Worm (Caenorhabditis elegans) whole organism, young adult: ENCODE results near the gene moma-1.

Source experiments
- B0019.2 ChIP-seq: fragments of 200-800 bp; sonication (Bioruptor generic); conservative IDR thresholded peaks from 2 replicates; pipeline ENCODE4 v1.3.6; 2022; ENCODE audit warnings: missing genetic modification reagents, missing genetic modification characterization, missing compliant biosample characterization
- B0336.3 ChIP-seq: fragments of 200-800 bp; sonication (Bioruptor generic); IDR thresholded peaks from 2 replicates; pipeline ENCODE4 v1.3.6; 2022; ENCODE audit warnings: missing genetic modification characterization, missing compliant biosample characterization
- C17E4.6 ChIP-seq: fragments of 200-800 bp; sonication (Bioruptor generic); IDR thresholded peaks from 2 replicates; pipeline ENCODE4 v1.3.6; 2022; ENCODE audit warnings: missing genetic modification reagents, missing genetic modification characterization, missing compliant biosample characterization
- D2030.7 ChIP-seq: fragments of 200-800 bp; sonication (Bioruptor generic); IDR thresholded peaks from 2 replicates; pipeline ENCODE4 v1.3.6; 2022; ENCODE audit warnings: missing genetic modification reagents, missing genetic modification characterization, missing compliant biosample characterization
- F10E7.11 ChIP-seq: sonication (generic microtip); optimal IDR thresholded peaks from 2 replicates; lab custom pipeline; 2017; ENCODE audit warnings: mild to moderate bottlenecking, missing genetic modification characterization, moderate library complexity, missing compliant biosample characterization
- F39B2.1 ChIP-seq: fragments of 200-800 bp; sonication (Bioruptor generic); IDR thresholded peaks from 2 replicates; pipeline ENCODE4 v1.3.6; 2022; ENCODE audit warnings: missing genetic modification reagents, missing genetic modification characterization, missing compliant biosample characterization
- F52B5.7 ChIP-seq: sonication (generic microtip); optimal IDR thresholded peaks from 2 replicates; lab custom pipeline; 2016; ENCODE audit warnings: mild to moderate bottlenecking, missing genetic modification characterization, missing compliant biosample characterization
- K11D2.4 ChIP-seq: fragments of 200-800 bp; sonication (Bioruptor generic); IDR thresholded peaks from 2 replicates; pipeline ENCODE4 v1.3.6; 2022; ENCODE audit warnings: missing genetic modification reagents, missing genetic modification characterization, missing compliant biosample characterization
- T26A5.8 ChIP-seq: sonication (generic microtip); optimal IDR thresholded peaks from 2 replicates; lab custom pipeline; 2016; ENCODE audit warnings: missing genetic modification characterization, missing compliant biosample characterization
- Y53F4B.3 ChIP-seq: fragments of 200-800 bp; sonication (Bioruptor generic); IDR thresholded peaks from 2 replicates; pipeline ENCODE4 v1.3.6; 2022; ENCODE audit warnings: missing genetic modification reagents, missing genetic modification characterization, missing compliant biosample characterization
- Y56A3A.18 ChIP-seq: fragments of 200-800 bp; sonication (Bioruptor generic); IDR thresholded peaks from 2 replicates; pipeline ENCODE4 v1.3.6; 2022; ENCODE audit warnings: missing genetic modification reagents, missing genetic modification characterization, missing compliant biosample characterization
- Y79H2A.3 ChIP-seq: fragments of 200-800 bp; sonication (Bioruptor generic); conservative IDR thresholded peaks from 2 replicates; pipeline ENCODE4 v1.3.6; 2022; ENCODE audit warnings: missing genetic modification reagents, missing genetic modification characterization, missing compliant biosample characterization
- aptf-2 ChIP-seq: fragments of 200-800 bp; sonication (Bioruptor generic); conservative IDR thresholded peaks from 2 replicates; pipeline ENCODE4 v1.3.6; 2022; ENCODE audit warnings: missing genetic modification reagents, missing genetic modification characterization, missing compliant biosample characterization
- athp-1 ChIP-seq: sonication (generic microtip); optimal IDR thresholded peaks from 2 replicates; lab custom pipeline; 2017; ENCODE audit warnings: mild to moderate bottlenecking, missing genetic modification characterization, missing compliant biosample characterization
- attf-3 ChIP-seq: fragments of 200-800 bp; sonication (Bioruptor generic); conservative IDR thresholded peaks from 2 replicates; pipeline ENCODE4 v1.3.6; 2022; ENCODE audit warnings: missing genetic modification reagents, missing genetic modification characterization, missing compliant biosample characterization
- attf-6 ChIP-seq: fragments of 200-800 bp; sonication (Bioruptor generic); IDR thresholded peaks from 2 replicates; pipeline ENCODE4 v1.3.6; 2022; ENCODE audit warnings: missing genetic modification reagents, missing genetic modification characterization, missing compliant biosample characterization
- bed-1 ChIP-seq: fragments of 200-800 bp; sonication (Bioruptor generic); IDR thresholded peaks from 2 replicates; pipeline ENCODE4 v1.3.6; 2022; ENCODE audit warnings: missing genetic modification reagents, missing genetic modification characterization, missing compliant biosample characterization
- bed-2 ChIP-seq: fragments of 200-800 bp; sonication (Bioruptor generic); IDR thresholded peaks from 2 replicates; pipeline ENCODE4 v1.3.6; 2022; ENCODE audit warnings: missing genetic modification reagents, missing genetic modification characterization, missing compliant biosample characterization
- cebp-2 ChIP-seq: fragments of 200-800 bp; sonication (Bioruptor generic); IDR thresholded peaks from 2 replicates; pipeline ENCODE4 v1.3.6; 2022; ENCODE audit warnings: missing genetic modification characterization, missing compliant biosample characterization
- ceh-79 ChIP-seq: sonication (generic microtip); optimal IDR thresholded peaks from 2 replicates; lab custom pipeline; 2017; ENCODE audit warnings: mild to moderate bottlenecking, missing genetic modification characterization, missing compliant biosample characterization
- ceh-91 ChIP-seq: fragments of 200-800 bp; sonication (Bioruptor generic); IDR thresholded peaks from 2 replicates; pipeline ENCODE4 v1.3.6; 2022; ENCODE audit warnings: missing genetic modification reagents, missing genetic modification characterization, missing compliant biosample characterization
- dox-1 ChIP-seq: fragments of 200-800 bp; sonication (Bioruptor generic); IDR thresholded peaks from 2 replicates; pipeline ENCODE4 v1.3.6; 2022; ENCODE audit warnings: missing genetic modification reagents, missing genetic modification characterization, missing compliant biosample characterization
- dpl-1 ChIP-seq: fragments of 150-350 bp; optimal IDR thresholded peaks from 2 replicates; lab custom pipeline; 2014; ENCODE audit warnings: missing biosample characterization, missing genetic modification reagents, missing genetic modification characterization
- efl-1 ChIP-seq: fragments of 150-350 bp; optimal IDR thresholded peaks from 2 replicates; lab custom pipeline; 2014; ENCODE audit warnings: missing biosample characterization, missing genetic modification reagents, missing genetic modification characterization
- egl-18 ChIP-seq: fragments of 200-800 bp; sonication (Bioruptor generic); IDR thresholded peaks from 2 replicates; pipeline ENCODE4 v1.3.6; 2022; ENCODE audit warnings: missing genetic modification reagents, missing genetic modification characterization, missing compliant biosample characterization
- ets-4 ChIP-seq: fragments of 200-800 bp; sonication (Bioruptor generic); optimal IDR thresholded peaks from 2 replicates; lab custom pipeline; 2018; ENCODE audit warnings: mild to moderate bottlenecking, missing genetic modification characterization, missing compliant biosample characterization
- him-1 ChIP-seq: sonication (generic microtip); optimal IDR thresholded peaks from 2 replicates; lab custom pipeline; 2016; ENCODE audit warnings: missing genotype, missing genetic modification reagents, missing genetic modification characterization, missing compliant biosample characterization
- hlh-12 ChIP-seq: sonication (generic microtip); optimal IDR thresholded peaks from 2 replicates; lab custom pipeline; 2016; ENCODE audit warnings: missing genetic modification characterization, missing compliant biosample characterization
- hmg-1.2 ChIP-seq: fragments of 200-800 bp; sonication (Bioruptor generic); IDR thresholded peaks from 2 replicates; pipeline ENCODE4 v1.3.6; 2022; ENCODE audit warnings: missing genetic modification reagents, missing genetic modification characterization, missing compliant biosample characterization
- lin-35 ChIP-seq, 3 experiments: fragments of 150-350 bp in 2 of 3; sonication (generic microtip) in 1 of 3; optimal IDR thresholded peaks; 2 replicates each; lab custom pipeline; 2014 to 2018; ENCODE audit warnings: missing biosample characterization in 3 of 3, missing genetic modification characterization in 3 of 3, missing genetic modification reagents in 3 of 3
- lin-54 ChIP-seq: fragments of 200-800 bp; sonication (Bioruptor generic); optimal IDR thresholded peaks from 2 replicates; lab custom pipeline; 2018; ENCODE audit warnings: mild to moderate bottlenecking, missing genetic modification characterization, missing compliant biosample characterization
- lsl-1 ChIP-seq: fragments of 200-800 bp; sonication (Bioruptor generic); optimal IDR thresholded peaks from 2 replicates; lab custom pipeline; 2018; ENCODE audit warnings: mild to moderate bottlenecking, missing genetic modification characterization, moderate library complexity, missing compliant biosample characterization
- madf-6 ChIP-seq: fragments of 200-800 bp; sonication (Bioruptor generic); IDR thresholded peaks from 2 replicates; pipeline ENCODE4 v1.3.6; 2022; ENCODE audit warnings: missing genetic modification reagents, missing genetic modification characterization, missing compliant biosample characterization
- madf-8 ChIP-seq: fragments of 200-800 bp; sonication (Bioruptor generic); conservative IDR thresholded peaks from 2 replicates; pipeline ENCODE4 v1.3.6; 2022; ENCODE audit warnings: missing genetic modification reagents, missing genetic modification characterization, missing compliant biosample characterization
- mcd-1 ChIP-seq: fragments of 200-800 bp; sonication (Bioruptor generic); IDR thresholded peaks from 2 replicates; pipeline ENCODE4 v1.3.6; 2022; ENCODE audit warnings: missing genetic modification reagents, missing genetic modification characterization, missing compliant biosample characterization
- mxl-1 ChIP-seq: sonication (generic microtip); optimal IDR thresholded peaks from 2 replicates; lab custom pipeline; 2016; ENCODE audit warnings: missing genetic modification characterization, missing compliant biosample characterization
- nhr-80 ChIP-seq: sonication (generic microtip); optimal IDR thresholded peaks from 2 replicates; lab custom pipeline; 2016; ENCODE audit warnings: missing genetic modification characterization, missing compliant biosample characterization
- repo-1 ChIP-seq: sonication (generic microtip); optimal IDR thresholded peaks from 2 replicates; lab custom pipeline; 2017; ENCODE audit warnings: mild to moderate bottlenecking, missing genetic modification characterization, missing compliant biosample characterization
- rpc-1 ChIP-seq, 2 experiments: fragments of 150-350 bp in 1 of 2; sonication (generic microtip) in 1 of 2; optimal IDR thresholded peaks; 2 replicates each; lab custom pipeline; 2014 to 2018; ENCODE audit warnings: missing biosample characterization in 1 of 2, missing genetic modification characterization in 1 of 2, missing genetic modification reagents in 1 of 2, missing genotype in 1 of 2
- snpc-1.1 ChIP-seq: sonication (generic microtip); optimal IDR thresholded peaks from 2 replicates; lab custom pipeline; 2017; ENCODE audit warnings: missing genetic modification characterization, mild to moderate bottlenecking, missing compliant biosample characterization, antibody characterized with exemption, moderate library complexity, missing genotype, missing genetic modification reagents; ENCODE audit not compliant: insufficient read depth
- snpc-3.4 ChIP-seq: sonication (generic microtip); optimal IDR thresholded peaks from 2 replicates; lab custom pipeline; 2017; ENCODE audit warnings: missing genetic modification characterization, mild to moderate bottlenecking, missing compliant biosample characterization, antibody characterized with exemption, moderate library complexity, missing genotype, missing genetic modification reagents
- sptf-2 ChIP-seq: fragments of 200-800 bp; sonication (Bioruptor generic); optimal IDR thresholded peaks from 2 replicates; lab custom pipeline; 2018; ENCODE audit warnings: mild to moderate bottlenecking, missing genetic modification characterization, missing compliant biosample characterization
- tlf-1 ChIP-seq: fragments of 200-800 bp; sonication (Bioruptor generic); optimal IDR thresholded peaks from 2 replicates; lab custom pipeline; 2018; ENCODE audit warnings: mild to moderate bottlenecking, missing genetic modification characterization, missing compliant biosample characterization
- ztf-18 ChIP-seq: sonication (generic microtip); optimal IDR thresholded peaks from 2 replicates; lab custom pipeline; 2016; ENCODE audit warnings: missing genotype, mild to moderate bottlenecking, missing genetic modification characterization, missing compliant biosample characterization
- ztf-26 ChIP-seq: sonication (generic microtip); optimal IDR thresholded peaks from 2 replicates; lab custom pipeline; 2017; ENCODE audit warnings: missing genetic modification characterization, missing compliant biosample characterization
- ztf-6 ChIP-seq: fragments of 200-800 bp; sonication (Bioruptor generic); IDR thresholded peaks from 2 replicates; pipeline ENCODE4 v1.3.6; 2022; ENCODE audit warnings: missing genetic modification reagents, missing genetic modification characterization, missing compliant biosample characterization

Gene moma-1

DNA sequence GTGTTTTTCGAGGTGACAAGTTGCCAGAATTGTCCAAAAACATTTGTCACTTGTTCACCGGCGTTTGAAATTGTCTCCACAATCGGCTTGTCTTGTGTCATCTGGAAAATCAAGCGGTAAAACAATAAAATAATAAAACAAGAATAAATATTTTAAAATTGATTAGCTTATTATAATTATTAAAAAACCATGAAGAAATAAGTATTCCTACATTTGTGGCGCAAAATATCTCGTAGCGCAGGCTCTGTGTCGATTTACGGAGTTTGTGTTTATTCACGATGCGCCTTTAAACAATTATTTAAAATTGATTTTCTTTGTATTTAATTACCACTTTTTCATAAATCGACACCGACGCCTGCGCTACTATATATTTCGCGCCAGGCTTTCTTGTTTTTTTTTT is at the start of gene moma-1:
Gene moma-1 (minus strand): TSS at position 101 of the 400 bp plus-strand sequence.
- TF ChIP-seq efl-1 (GFP tag; lab: Kevin White, UChicago): peak; percentile 27
- peak; percentile 35 for TF ChIP-seq snpc-3.4 (tag; lab: Kevin White, UChicago)
- no peak for TF ChIP-seq lin-54 (GFP tag; lab: Kevin White, UChicago)
- no peak for TF ChIP-seq B0336.3
- TF ChIP-seq ceh-79 (tag; lab: Kevin White, UChicago): peak; percentile 10
- TF ChIP-seq madf-6 (GFP tag; lab: Robert Waterston, UW): peak; percentile 14; the same call in 1 of the 2 replicates
- no peak for TF ChIP-seq athp-1 (tag; lab: Kevin White, UChicago)
- TF ChIP-seq snpc-1.1 (tag; lab: Kevin White, UChicago): no peak
- no peak for TF ChIP-seq Y53F4B.3 (GFP tag; lab: Robert Waterston, UW)
- TF ChIP-seq, all 124 proteins: peak for 4

DNA sequence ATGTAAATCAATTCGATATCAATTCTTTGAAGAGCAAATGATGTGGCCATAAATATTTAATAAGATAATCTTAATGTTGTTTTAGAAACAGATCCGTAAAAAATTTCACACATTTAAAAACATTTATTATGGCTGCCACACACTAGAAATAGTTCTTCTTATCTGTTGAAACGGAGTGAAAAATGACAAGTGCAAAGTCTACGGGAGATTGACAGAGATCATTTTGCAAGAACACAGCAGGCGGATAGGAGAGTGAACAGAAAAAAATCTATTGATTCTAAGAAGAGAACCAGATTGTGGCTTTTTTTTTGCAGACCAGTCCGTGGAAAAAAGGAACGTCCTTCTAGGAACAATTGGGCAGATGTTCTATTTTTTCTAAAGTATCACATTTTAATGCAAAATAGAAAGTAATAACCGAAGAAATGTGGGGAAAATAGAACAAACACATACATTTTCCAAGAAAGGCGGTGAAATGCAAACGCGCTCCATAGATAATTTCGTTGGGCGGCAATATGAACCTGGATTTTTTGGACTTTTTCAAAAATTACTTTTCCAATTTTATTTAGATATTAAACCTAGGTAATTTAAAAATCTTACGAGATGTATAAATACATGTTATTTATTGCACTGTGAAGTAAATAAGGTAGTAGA is 49.5 kb upstream of the moma-1 start:
- TF ChIP-seq madf-6 (GFP tag; lab: Robert Waterston, UW) (peak; percentile 35; the same call in 1 of the 2 replicates), bed-1 (GFP tag; lab: Robert Waterston, UW) (no peak), cebp-2 (GFP tag; lab: Robert Waterston, UW) (no peak), him-1 (peak; percentile 25), bed-2 (GFP tag; lab: Robert Waterston, UW) (no peak), ztf-18 (no peak), aptf-2 (GFP tag; lab: Robert Waterston, UW) (no peak), madf-8 (GFP tag; lab: Robert Waterston, UW) (no peak), dox-1 (GFP tag; lab: Robert Waterston, UW) (no peak), repo-1 (tag; lab: Kevin White, UChicago) (no peak), hmg-1.2 (0 out of 2 replicates have a peak, but pooled peaks have one; percentile 8), dpl-1 (GFP tag; lab: Kevin White, UChicago) (peak; percentile 47), Y79H2A.3 (no peak), attf-6 (GFP tag; lab: Robert Waterston, UW) (no peak), Y56A3A.18 (GFP tag; lab: Robert Waterston, UW) (no peak), F10E7.11 (tag; lab: Kevin White, UChicago) (no peak), F39B2.1 (no peak), mxl-1 (tag; lab: Kevin White, UChicago) (no peak), C17E4.6 (GFP tag; lab: Robert Waterston, UW) (no peak), D2030.7 (GFP tag; lab: Robert Waterston, UW) (peak; percentile 11; the same call in 1 of the 2 replicates), athp-1 (tag; lab: Kevin White, UChicago) (peak; percentile 19), B0019.2 (GFP tag; lab: Robert Waterston, UW) (no peak), mcd-1 (GFP tag; lab: Robert Waterston, UW) (peak; percentile 85), hlh-12 (tag; lab: Kevin White, UChicago) (no peak), ets-4 (GFP tag; lab: Kevin White, UChicago) (no peak), rpc-1 (optimal IDR thresholded peaks at IDR 0.05; lab: Kevin White, UChicago) (no peak), rpc-1 (tag; optimal IDR thresholded peaks at IDR 0.05; lab: Kevin White, UChicago) (no peak), nhr-80 (tag; lab: Kevin White, UChicago) (peak; percentile 54), attf-3 (GFP tag; lab: Robert Waterston, UW) (0 out of 2 replicates have a peak, but pooled peaks have one; percentile 8), lsl-1 (GFP tag; lab: Kevin White, UChicago) (no peak), lin-35 (GFP tag; optimal IDR thresholded peaks at IDR 0.05; lab: Kevin White, UChicago) (peak in 1 of 3 experiments; percentile 39), F52B5.7 (no peak), ztf-6 (no peak), egl-18 (no peak), sptf-2 (GFP tag; lab: Kevin White, UChicago) (no peak), K11D2.4 (GFP tag; lab: Robert Waterston, UW) (no peak), ztf-26 (tag; lab: Kevin White, UChicago) (peak; percentile 21), ceh-91 (GFP tag; lab: Robert Waterston, UW) (no peak), T26A5.8 (tag; lab: Kevin White, UChicago) (no peak), tlf-1 (no peak)
